Fruit fly (Drosophila melanogaster): ENCODE measurements around the gene LUBEL.

Gene LUBEL

DNA sequence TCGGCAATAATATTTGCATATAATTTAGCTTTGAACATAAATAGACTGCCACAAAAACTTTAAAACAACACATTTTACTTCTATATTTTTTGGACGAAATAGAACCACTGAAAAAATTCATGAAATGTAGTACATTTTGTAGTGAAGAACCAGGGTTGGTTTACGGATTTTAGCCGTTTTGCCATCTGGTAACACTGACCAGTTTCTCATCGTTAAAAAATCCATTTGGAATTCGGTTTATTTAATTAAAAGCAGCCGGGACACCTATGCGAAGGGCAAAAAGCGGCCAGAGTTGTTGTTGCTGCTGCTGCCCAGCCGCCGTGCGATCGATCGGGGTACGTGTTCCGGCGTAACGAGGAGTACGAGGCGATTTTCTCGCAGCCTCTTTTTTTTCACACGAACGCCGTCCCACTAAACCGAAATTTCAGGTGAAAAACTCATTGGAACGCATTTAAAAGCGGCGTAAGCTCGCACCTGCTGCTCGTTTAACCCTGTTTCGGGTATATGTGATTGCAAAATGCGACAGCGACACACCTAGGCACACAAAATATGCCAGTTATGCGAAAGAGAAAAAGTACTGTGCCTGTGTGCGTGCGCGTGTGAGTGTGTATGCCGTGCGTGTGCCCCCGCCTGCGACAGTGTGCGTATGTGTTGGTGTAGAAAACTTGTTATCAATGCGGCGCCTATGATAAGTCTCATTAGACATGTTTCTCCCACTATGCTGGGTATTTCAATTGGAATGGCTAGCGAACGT, 48.6 kb downstream of the LUBEL start, which contains the start of gene Liprin-alpha:
TSS of gene Liprin-alpha (plus strand) at position 154 of the 754 bp plus-strand sequence.
- no peak for TF ChIP-seq noc (tag; optimal IDR thresholded peaks at IDR 0.05)

DNA sequence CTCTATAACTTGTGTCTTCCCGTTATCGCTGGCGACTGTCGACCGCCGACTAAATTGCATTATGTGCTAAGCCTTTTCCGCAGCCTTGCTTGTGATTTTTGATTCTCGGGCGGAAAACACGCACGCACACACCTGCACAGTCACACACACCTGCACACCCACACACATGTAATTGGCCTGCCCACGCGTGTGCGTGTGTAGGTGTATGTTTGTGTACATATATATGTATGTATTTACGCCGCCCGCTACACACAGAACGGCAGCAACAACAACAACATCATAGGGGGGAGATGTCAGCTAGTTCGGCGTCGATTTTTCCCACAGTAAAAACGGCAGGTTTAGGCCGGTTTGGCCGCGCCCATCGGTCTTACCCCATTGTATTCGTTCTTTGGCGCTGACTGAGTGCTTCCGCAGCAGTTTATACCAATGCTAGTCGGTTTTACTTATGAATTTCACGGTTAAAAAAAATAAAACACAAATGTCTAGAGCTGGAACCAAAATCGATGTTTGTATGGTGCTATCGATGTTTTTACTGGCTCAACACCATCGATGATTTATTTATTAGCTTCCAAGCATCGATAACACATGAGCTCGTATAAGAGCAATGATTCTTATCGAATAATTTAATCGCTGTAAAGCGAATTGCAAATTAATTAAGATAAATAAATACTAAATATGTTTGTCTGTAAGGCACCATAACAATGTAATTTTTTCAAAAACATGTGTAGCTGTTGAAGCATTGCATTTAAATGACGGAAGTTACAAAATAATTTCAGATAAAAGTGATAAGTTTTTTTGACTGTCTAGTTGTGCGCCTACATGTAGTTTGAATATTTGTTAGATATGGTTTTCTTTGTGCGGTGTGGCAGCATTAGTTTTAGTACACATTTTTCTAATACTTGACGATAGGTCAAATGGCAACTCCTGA, 49.5 kb downstream of the LUBEL start, which contains the start of gene homer:
TSS of gene homer (minus strand) at position 538 of the 928 bp plus-strand sequence.
- no peak for TF ChIP-seq noc (tag; optimal IDR thresholded peaks at IDR 0.05)

DNA sequence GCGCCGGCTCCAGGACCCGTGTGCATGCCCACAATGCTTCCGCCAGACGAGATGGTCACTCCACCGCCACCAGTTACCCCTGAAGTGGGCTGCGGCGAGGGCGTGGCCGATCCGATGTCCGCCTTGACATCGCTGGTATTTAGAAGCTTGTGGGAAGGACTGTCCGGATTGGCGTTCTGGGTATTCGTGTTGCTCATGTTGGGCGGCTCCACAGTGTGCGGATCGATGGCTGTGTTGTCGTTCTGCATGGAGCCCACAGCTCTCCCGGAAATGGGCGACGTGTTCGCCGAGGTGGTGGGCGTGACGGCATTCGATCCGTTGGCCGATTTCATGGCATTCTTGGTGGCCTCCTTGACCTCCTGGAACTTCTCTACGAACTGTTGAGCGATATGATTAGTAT, 50.8 kb downstream of the LUBEL start:
- TF ChIP-seq noc (tag; optimal IDR thresholded peaks at IDR 0.05) = no peak

DNA sequence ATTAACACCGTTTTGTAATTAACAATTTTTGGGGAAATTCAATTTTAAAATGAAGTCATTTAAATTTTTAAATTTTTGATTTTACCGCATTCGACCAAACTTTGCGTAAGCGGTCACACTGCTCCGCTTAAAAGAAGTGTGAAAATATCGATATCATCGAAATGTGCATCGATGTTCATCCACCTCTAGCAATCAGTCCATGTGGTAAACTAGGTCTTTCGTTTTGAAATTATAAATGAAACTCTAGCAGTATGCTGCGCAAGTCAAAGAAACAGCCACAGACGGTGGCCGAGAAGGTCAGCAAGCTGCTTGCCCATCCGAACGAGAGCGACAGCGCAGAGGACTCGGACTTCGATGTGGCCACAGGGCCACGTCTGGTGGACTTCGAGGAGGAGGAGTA, 55.1 kb downstream of the LUBEL start, which contains the start of gene Aatf:
TSS of gene Aatf (plus strand) at position 166 of the 400 bp plus-strand sequence.
- no peak for TF ChIP-seq noc (tag; optimal IDR thresholded peaks at IDR 0.05)

DNA sequence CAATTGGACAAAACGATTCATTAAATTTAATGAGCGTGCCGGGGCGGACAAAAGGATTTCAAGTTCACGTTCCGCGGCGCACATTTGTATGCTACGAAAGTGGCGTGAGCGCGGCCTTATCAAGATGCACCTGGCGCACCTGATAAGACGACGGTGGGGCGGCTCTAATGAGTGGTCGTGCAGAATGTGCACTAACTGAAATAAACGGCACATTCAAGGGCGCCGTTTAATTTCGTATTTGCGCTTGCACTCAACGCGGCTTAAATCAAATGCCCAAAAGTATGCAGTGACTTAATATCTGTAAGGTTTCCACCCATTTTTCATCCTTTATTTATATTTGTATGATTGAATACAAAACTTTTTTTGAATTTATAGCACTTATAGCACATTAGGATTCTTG, 55.6 kb downstream of the LUBEL start:
- no peak for TF ChIP-seq noc (tag; optimal IDR thresholded peaks at IDR 0.05)

DNA sequence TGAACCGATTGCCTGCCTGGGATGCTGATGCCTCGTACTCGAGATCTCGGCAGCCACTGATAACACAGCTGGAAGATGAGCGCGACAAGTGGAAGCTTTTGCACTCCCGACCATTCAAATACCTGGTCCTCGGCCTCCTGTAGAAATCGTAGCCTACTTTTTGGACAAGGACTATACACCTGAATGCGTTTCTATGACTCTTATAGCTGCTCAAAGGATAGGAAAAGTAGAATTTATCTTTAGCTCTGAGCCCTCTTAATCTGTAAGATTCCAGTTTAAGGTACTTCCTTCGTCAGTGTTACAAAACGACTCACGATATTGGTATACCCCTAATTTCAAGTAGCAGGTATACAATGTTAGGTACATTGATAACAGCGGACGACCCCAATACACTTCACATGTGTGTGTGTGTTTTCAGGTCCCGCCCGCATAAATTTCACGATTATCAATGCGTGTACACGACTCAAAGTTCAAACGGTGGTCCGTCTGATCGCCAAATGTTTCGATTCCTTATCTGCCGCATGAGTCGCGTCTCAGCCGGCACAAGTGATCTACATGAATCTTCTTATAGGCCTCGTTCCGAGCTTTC, 56.3 kb downstream of the LUBEL start, which contains the start of gene AkhR:
TSS of gene AkhR (minus strand) at position 5 of the 589 bp plus-strand sequence.
- peak; percentile 23 for TF ChIP-seq noc (tag; optimal IDR thresholded peaks at IDR 0.05)
